Worm (Caenorhabditis elegans) whole organism, young adult: ENCODE measurements around the gene F10G2.1.

Experiments used
- attf-3 ChIP-seq: fragments of 200-800 bp; sonication (Bioruptor generic); conservative IDR thresholded peaks from 2 replicates; pipeline ENCODE4 v1.3.6; 2022; ENCODE audit warnings: missing genetic modification reagents, missing genetic modification characterization, missing compliant biosample characterization
- nhr-90 ChIP-seq: sonication (generic microtip); optimal IDR thresholded peaks from 2 replicates; lab custom pipeline; 2016; ENCODE audit warnings: missing genotype, mild to moderate bottlenecking, missing genetic modification characterization, missing compliant biosample characterization
- ztf-6 ChIP-seq: fragments of 200-800 bp; sonication (Bioruptor generic); IDR thresholded peaks from 2 replicates; pipeline ENCODE4 v1.3.6; 2022; ENCODE audit warnings: missing genetic modification reagents, missing genetic modification characterization, missing compliant biosample characterization

DNA sequence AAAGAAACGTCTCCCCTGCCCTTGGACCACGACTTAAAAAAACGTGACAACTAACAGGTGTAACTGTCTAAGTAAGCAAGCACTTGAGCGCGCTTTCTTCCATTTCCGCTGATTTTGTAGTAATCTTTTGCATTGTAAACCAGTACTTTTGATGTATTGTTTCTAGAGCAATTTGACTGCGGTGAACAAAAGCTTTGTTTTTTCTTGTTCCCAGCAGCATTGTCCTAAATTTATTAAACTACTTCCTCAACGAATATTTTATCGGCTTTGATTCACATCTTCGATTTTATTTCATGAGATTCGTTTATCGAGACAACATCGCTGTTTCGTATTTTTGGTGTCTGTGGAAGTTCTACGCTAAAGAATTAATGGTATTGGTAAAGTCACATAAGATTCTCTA, 43.7 kb upstream of the F10G2.1 start, which contains the start of gene C13A2.1:
- TF ChIP-seq attf-3 (GFP tag; lab: Robert Waterston, UW) (no peak), ztf-6 (no peak), nhr-90 (tag; lab: Kevin White, UChicago) (no peak)
